Worm (Caenorhabditis elegans) whole organism, midembryonic: ENCODE measurements around the gene K09C8.8.

Experiments used
- T22C8.4 ChIP-seq: fragments of 200-800 bp; sonication (Bioruptor generic); IDR thresholded peaks from 2 replicates; pipeline ENCODE4 v1.3.6; 2022; ENCODE audit warnings: missing genetic modification characterization, missing compliant biosample characterization
- cog-1 ChIP-seq: sonication (generic microtip); optimal IDR thresholded peaks from 2 replicates; lab custom pipeline; 2016; ENCODE audit warnings: missing genetic modification characterization, missing compliant biosample characterization
- flt-1 ChIP-seq: fragments of 200-800 bp; sonication (Bioruptor generic); IDR thresholded peaks from 2 replicates; pipeline ENCODE4 v1.3.6; 2022; ENCODE audit warnings: missing genetic modification characterization, missing compliant biosample characterization
- klf-2 ChIP-seq: fragments of 200-800 bp; sonication (Bioruptor generic); conservative IDR thresholded peaks from 2 replicates; pipeline ENCODE4 v1.3.6; 2022; ENCODE audit warnings: missing genetic modification reagents, missing genetic modification characterization, missing compliant biosample characterization
- med-1 ChIP-seq: sonication (generic microtip); optimal IDR thresholded peaks from 2 replicates; lab custom pipeline; 2017; ENCODE audit warnings: missing genetic modification characterization, mild to moderate bottlenecking, missing compliant biosample characterization, antibody characterized with exemption, missing genetic modification reagents; ENCODE audit not compliant: insufficient read depth
- ref-1 ChIP-seq: fragments of 200-800 bp; sonication (Bioruptor generic); conservative IDR thresholded peaks from 2 replicates; pipeline ENCODE4 v1.3.6; 2022; ENCODE audit warnings: missing genetic modification reagents, missing genetic modification characterization, missing compliant biosample characterization
- tab-1 ChIP-seq: fragments of 200-800 bp; sonication (Bioruptor generic); IDR thresholded peaks from 2 replicates; pipeline ENCODE4 v1.3.6; 2022; ENCODE audit warnings: missing genetic modification characterization, missing compliant biosample characterization
- ztf-23 ChIP-seq: fragments of 200-800 bp; sonication (Bioruptor generic); IDR thresholded peaks from 2 replicates; pipeline ENCODE4 v1.3.6; 2022; ENCODE audit warnings: missing genetic modification reagents, missing genetic modification characterization, missing compliant biosample characterization
- ztf-29 ChIP-seq: fragments of 200-800 bp; sonication (Bioruptor generic); IDR thresholded peaks from 2 replicates; pipeline ENCODE4 v1.3.6; 2022; ENCODE audit warnings: missing genetic modification reagents, missing genetic modification characterization, missing compliant biosample characterization

K09C8.8 gene

DNA sequence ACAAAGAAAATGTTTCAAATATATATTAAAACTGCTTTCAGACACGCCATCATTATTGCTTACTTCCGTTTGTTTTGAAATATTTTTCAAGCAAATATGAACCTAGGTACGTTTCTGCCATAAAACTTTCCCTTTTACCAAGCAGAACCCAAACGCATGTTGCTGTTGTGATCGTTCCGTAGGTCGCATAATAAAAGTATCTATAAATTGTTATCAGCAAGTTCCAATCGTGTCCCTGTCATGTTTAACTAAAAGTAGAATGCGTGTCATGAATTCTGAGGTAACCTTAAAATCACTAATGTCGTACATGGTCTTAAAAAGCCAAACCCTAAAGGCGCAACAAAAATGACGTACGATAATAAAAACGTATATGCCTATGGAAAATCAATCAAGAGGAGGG lies 18.8 kb upstream of the K09C8.8 start:
- no peak for TF ChIP-seq tab-1
- TF ChIP-seq ref-1 = no peak
- no peak for TF ChIP-seq ztf-29 (GFP tag; lab: Robert Waterston, UW)
- TF ChIP-seq cog-1 (tag; lab: Kevin White, UChicago) = no peak
- TF ChIP-seq flt-1 (GFP tag; lab: Robert Waterston, UW) = no peak
- TF ChIP-seq T22C8.4 = no peak
- no peak for TF ChIP-seq med-1 (GFP tag; lab: Kevin White, UChicago)
- no peak for TF ChIP-seq klf-2 (GFP tag; lab: Robert Waterston, UW)

ce11 chrX:10953834-10954233 lies 16.9 kb upstream of the K09C8.8 start, which contains the start of gene pbo-4:
Gene pbo-4, plus strand, starts transcription at chrX:10954134.
- TF ChIP-seq ztf-23 (GFP tag; lab: Robert Waterston, UW) (no peak), tab-1 (no peak), T22C8.4 (no peak), ref-1 (no peak), ztf-29 (GFP tag; lab: Robert Waterston, UW) (no peak), cog-1 (tag; lab: Kevin White, UChicago) (no peak), flt-1 (GFP tag; lab: Robert Waterston, UW) (no peak)

DNA sequence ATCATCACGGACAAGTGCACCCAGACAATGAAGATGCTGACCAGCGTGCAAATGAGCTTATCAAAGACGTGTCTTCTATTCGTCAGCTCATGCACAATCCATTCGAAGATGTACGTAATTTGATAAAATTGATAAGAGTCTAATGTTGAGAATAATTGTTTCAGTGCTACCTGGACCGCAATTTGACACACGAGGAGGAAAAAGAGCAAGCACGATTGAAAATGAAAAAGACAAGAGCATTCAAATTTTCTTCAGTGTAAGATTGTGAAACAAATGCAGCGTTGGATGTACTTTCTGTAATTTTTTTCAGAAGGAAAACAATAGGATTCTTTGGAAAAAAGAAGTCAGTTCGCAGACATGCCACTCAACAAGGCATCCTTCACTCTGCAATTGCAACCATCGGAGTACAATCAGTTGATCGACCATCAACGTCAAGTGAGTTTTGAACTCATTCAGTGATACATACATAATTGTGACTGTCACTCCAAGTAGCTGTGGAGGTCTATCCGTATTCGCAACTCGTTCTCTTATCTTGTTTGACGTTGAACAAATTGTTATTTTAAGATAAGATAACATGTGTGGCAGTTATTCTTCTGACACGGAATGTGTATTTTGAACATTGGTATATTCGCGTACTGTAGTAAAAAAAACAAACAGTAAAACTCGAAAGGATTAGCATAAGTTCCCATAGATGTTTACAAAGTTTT lies 13.6 kb upstream of the K09C8.8 start:
- no peak for TF ChIP-seq med-1 (GFP tag; lab: Kevin White, UChicago)
- TF ChIP-seq ref-1 = no peak
- no peak for TF ChIP-seq cog-1 (tag; lab: Kevin White, UChicago)
- TF ChIP-seq ztf-29 (GFP tag; lab: Robert Waterston, UW) = no peak
- no peak for TF ChIP-seq flt-1 (GFP tag; lab: Robert Waterston, UW)

- TF ChIP-seq flt-1 (GFP tag; lab: Robert Waterston, UW) (no peak), tab-1 (no peak), ztf-23 (GFP tag; lab: Robert Waterston, UW) (no peak), T22C8.4 (no peak), ref-1 (no peak)
These were observed 12.3 kb upstream of the K09C8.8 start, which contains the start of gene nlp-19 for ce11 chrX:10958427-10958826. Gene nlp-19, plus strand, starts transcription at chrX:10958727.

- TF ChIP-seq flt-1 (GFP tag; lab: Robert Waterston, UW) (no peak), ztf-23 (GFP tag; lab: Robert Waterston, UW) (no peak), med-1 (GFP tag; lab: Kevin White, UChicago) (no peak), T22C8.4 (no peak), tab-1 (no peak), klf-2 (GFP tag; lab: Robert Waterston, UW) (no peak), ztf-29 (GFP tag; lab: Robert Waterston, UW) (no peak), ref-1 (no peak), cog-1 (tag; lab: Kevin White, UChicago) (no peak)
These were observed 11.6 kb upstream of the K09C8.8 start, which contains the start of gene K09C8.2 for ce11 chrX:10959136-10959535. Gene K09C8.2, plus strand, starts transcription at chrX:10959436.

DNA sequence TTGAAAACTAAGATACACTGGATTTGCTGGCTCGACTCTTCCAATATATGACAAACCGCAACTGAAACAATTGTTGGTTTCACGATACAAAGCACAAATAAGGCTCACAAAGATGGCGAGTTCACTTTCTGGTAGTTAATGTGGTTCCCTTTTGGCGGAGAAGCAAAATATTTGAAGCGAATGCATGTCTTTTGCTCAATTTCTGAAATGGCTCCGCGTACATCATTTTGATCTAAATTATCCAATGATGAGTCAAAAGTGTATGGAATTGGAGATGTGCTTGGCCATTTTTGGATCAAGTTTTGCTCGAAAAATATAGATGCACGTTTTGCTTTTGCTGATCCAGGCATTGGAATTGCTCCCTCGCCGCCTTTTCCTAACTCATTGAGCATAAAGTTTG lies 9.0 kb upstream of the K09C8.8 start:
- no peak for TF ChIP-seq med-1 (GFP tag; lab: Kevin White, UChicago)
- no peak for TF ChIP-seq ztf-23 (GFP tag; lab: Robert Waterston, UW)
- TF ChIP-seq flt-1 (GFP tag; lab: Robert Waterston, UW) = no peak
- no peak for TF ChIP-seq ref-1
- no peak for TF ChIP-seq tab-1
- TF ChIP-seq ztf-29 (GFP tag; lab: Robert Waterston, UW) = no peak

ce11 chrX:10963453-10964046 lies 7.2 kb upstream of the K09C8.8 start, which contains the start of gene nas-10:
Gene nas-10, minus strand, starts transcription at chrX:10963503.
- TF ChIP-seq ref-1 (peak; percentile 75), ztf-29 (GFP tag; lab: Robert Waterston, UW) (peak; percentile 82), tab-1 (peak; percentile 90), ztf-23 (GFP tag; lab: Robert Waterston, UW) (peak; percentile 95), klf-2 (GFP tag; lab: Robert Waterston, UW) (peak; percentile 87), flt-1 (GFP tag; lab: Robert Waterston, UW) (peak; percentile 95), med-1 (GFP tag; lab: Kevin White, UChicago) (no peak), cog-1 (tag; lab: Kevin White, UChicago) (peak; percentile 79), T22C8.4 (peak; percentile 90)

ce11 chrX:10965508-10965907 lies 5.2 kb upstream of the K09C8.8 start:
- TF ChIP-seq tab-1 = no peak
- TF ChIP-seq klf-2 (GFP tag; lab: Robert Waterston, UW) = no peak
- TF ChIP-seq ref-1 = no peak
- TF ChIP-seq ztf-29 (GFP tag; lab: Robert Waterston, UW) = no peak
- TF ChIP-seq cog-1 (tag; lab: Kevin White, UChicago) = no peak
- TF ChIP-seq med-1 (GFP tag; lab: Kevin White, UChicago) = no peak
- no peak for TF ChIP-seq ztf-23 (GFP tag; lab: Robert Waterston, UW)
- TF ChIP-seq flt-1 (GFP tag; lab: Robert Waterston, UW) = no peak
- no peak for TF ChIP-seq T22C8.4

ce11 chrX:10966251-10966650 lies 4.5 kb upstream of the K09C8.8 start, which contains the start of gene lge-1:
Gene lge-1, plus strand, starts transcription at chrX:10966551.
- no peak for TF ChIP-seq T22C8.4

- TF ChIP-seq flt-1 (GFP tag; lab: Robert Waterston, UW) (no peak), ztf-29 (GFP tag; lab: Robert Waterston, UW) (no peak), med-1 (GFP tag; lab: Kevin White, UChicago) (no peak), ref-1 (no peak)
These were observed 3.0 kb upstream of the K09C8.8 start, which contains the start of gene K09C8.9 for ce11 chrX:10967698-10968097. Gene K09C8.9, minus strand, starts transcription at chrX:10967798.
